Worm (Caenorhabditis elegans) whole organism, early embryonic: ENCODE measurements around the gene cst-1.

Experiments
- B0310.2 ChIP-seq: sonication (generic microtip); optimal IDR thresholded peaks from 2 replicates; lab custom pipeline; 2016; ENCODE audit warnings: mild to moderate bottlenecking, missing genetic modification characterization, missing compliant biosample characterization
- F13C5.2 ChIP-seq: sonication (generic microtip); optimal IDR thresholded peaks from 2 replicates; lab custom pipeline; 2017; ENCODE audit warnings: mild to moderate bottlenecking, missing genetic modification characterization, inconsistent platforms, missing compliant biosample characterization
- aly-1 ChIP-seq: sonication (generic microtip); optimal IDR thresholded peaks from 2 replicates; lab custom pipeline; 2016; ENCODE audit warnings: missing genetic modification characterization, missing compliant biosample characterization
- ama-1 ChIP-seq: fragments of 150-350 bp; optimal IDR thresholded peaks from 2 replicates; lab custom pipeline; 2014
- ceh-13 ChIP-seq: fragments of 200-800 bp; sonication (Bioruptor generic); optimal IDR thresholded peaks from 2 replicates; lab custom pipeline; 2018; ENCODE audit warnings: mild to moderate bottlenecking, missing genetic modification characterization, missing compliant biosample characterization
- ceh-36 ChIP-seq: sonication (generic microtip); optimal IDR thresholded peaks from 2 replicates; lab custom pipeline; 2016; ENCODE audit warnings: missing genetic modification characterization, inconsistent platforms, missing compliant biosample characterization
- ets-7 ChIP-seq: sonication (generic microtip); optimal IDR thresholded peaks from 2 replicates; lab custom pipeline; 2016; ENCODE audit warnings: missing genotype, missing genetic modification characterization, missing compliant biosample characterization
- flt-1 ChIP-seq: fragments of 200-800 bp; sonication (Bioruptor generic); IDR thresholded peaks from 2 replicates; pipeline ENCODE4 v1.3.6; 2022; ENCODE audit warnings: missing genetic modification characterization, missing compliant biosample characterization
- hmbx-1 ChIP-seq: sonication (generic microtip); optimal IDR thresholded peaks from 2 replicates; lab custom pipeline; 2016; ENCODE audit warnings: mild to moderate bottlenecking, missing genetic modification characterization, missing compliant biosample characterization
- hmg-4 ChIP-seq: fragments of 200-800 bp; sonication (Bioruptor generic); optimal IDR thresholded peaks from 2 replicates; lab custom pipeline; 2018; ENCODE audit warnings: mild to moderate bottlenecking, missing genetic modification characterization, missing compliant biosample characterization
- hnd-1 ChIP-seq: sonication (generic microtip); optimal IDR thresholded peaks from 2 replicates; lab custom pipeline; 2016; ENCODE audit warnings: missing genetic modification characterization, missing compliant biosample characterization
- pes-1 ChIP-seq: fragments of 200-800 bp; sonication (Bioruptor generic); IDR thresholded peaks from 2 replicates; pipeline ENCODE4 v1.3.6; 2022; ENCODE audit warnings: missing genetic modification reagents, missing genetic modification characterization, missing compliant biosample characterization
- scrt-1 ChIP-seq: fragments of 200-800 bp; sonication (Bioruptor generic); IDR thresholded peaks from 2 replicates; pipeline ENCODE4 v1.3.6; 2022; ENCODE audit warnings: missing genetic modification characterization, missing compliant biosample characterization
- sea-1 ChIP-seq: fragments of 200-800 bp; sonication (Bioruptor generic); conservative IDR thresholded peaks from 2 replicates; pipeline ENCODE4 v1.3.6; 2022; ENCODE audit warnings: missing genetic modification characterization, missing compliant biosample characterization
- tbx-11 ChIP-seq: fragments of 200-800 bp; sonication (Bioruptor generic); IDR thresholded peaks from 2 replicates; pipeline ENCODE4 v1.3.6; 2022; ENCODE audit warnings: missing genetic modification characterization, missing compliant biosample characterization
- tbx-37 ChIP-seq: fragments of 200-800 bp; sonication (Bioruptor generic); conservative IDR thresholded peaks from 2 replicates; pipeline ENCODE4 v1.3.6; 2022; ENCODE audit warnings: missing genetic modification reagents, missing genetic modification characterization, missing compliant biosample characterization
- tra-4 ChIP-seq: sonication (generic microtip); optimal IDR thresholded peaks from 2 replicates; lab custom pipeline; 2017; ENCODE audit warnings: missing genetic modification characterization, missing compliant biosample characterization

The cst-1 gene

DNA sequence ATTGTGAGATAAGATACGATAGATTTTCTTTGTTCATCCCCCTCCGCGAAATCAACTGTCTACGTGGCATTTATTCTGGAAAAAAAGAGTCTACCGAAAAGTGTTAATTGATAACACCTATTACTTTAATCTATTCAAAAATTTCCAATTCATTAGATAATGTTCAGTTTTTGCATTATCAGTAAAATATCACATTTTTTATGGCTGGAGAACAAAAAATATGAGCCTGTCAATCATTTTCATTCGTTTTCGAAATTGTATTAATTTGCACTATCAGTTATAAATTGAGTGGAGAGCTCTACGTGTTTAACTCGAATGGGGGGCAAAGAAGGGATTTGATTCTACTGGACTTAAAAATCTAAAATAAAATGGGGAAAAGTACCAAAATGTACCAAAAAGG, 19.6 kb downstream of the cst-1 start:
- no peak for TF ChIP-seq tra-4 (tag; lab: Kevin White, UChicago)
- TF ChIP-seq scrt-1 (GFP tag; lab: Robert Waterston, UW): no peak
- TF ChIP-seq sea-1 (GFP tag; lab: Robert Waterston, UW): no peak
- TF ChIP-seq hmbx-1 (tag; lab: Kevin White, UChicago): no peak
- TF ChIP-seq pes-1 (GFP tag; lab: Robert Waterston, UW): no peak
- TF ChIP-seq aly-1: no peak
- no peak for TF ChIP-seq B0310.2 (tag; lab: Kevin White, UChicago)
- TF ChIP-seq ets-7 (tag; lab: Kevin White, UChicago): no peak
- TF ChIP-seq hmg-4 (GFP tag; lab: Kevin White, UChicago): no peak
- TF ChIP-seq ceh-13 (GFP tag; lab: Kevin White, UChicago): no peak
- TF ChIP-seq tbx-37 (GFP tag; lab: Robert Waterston, UW): no peak
- TF ChIP-seq F13C5.2 (tag; lab: Kevin White, UChicago): no peak
- no peak for TF ChIP-seq ceh-36 (tag; lab: Kevin White, UChicago)
- no peak for TF ChIP-seq hnd-1 (tag; lab: Kevin White, UChicago)
- TF ChIP-seq ama-1 (lab: Kevin White, UChicago): no peak
- no peak for TF ChIP-seq tbx-11 (GFP tag; lab: Robert Waterston, UW)
- no peak for TF ChIP-seq flt-1

DNA sequence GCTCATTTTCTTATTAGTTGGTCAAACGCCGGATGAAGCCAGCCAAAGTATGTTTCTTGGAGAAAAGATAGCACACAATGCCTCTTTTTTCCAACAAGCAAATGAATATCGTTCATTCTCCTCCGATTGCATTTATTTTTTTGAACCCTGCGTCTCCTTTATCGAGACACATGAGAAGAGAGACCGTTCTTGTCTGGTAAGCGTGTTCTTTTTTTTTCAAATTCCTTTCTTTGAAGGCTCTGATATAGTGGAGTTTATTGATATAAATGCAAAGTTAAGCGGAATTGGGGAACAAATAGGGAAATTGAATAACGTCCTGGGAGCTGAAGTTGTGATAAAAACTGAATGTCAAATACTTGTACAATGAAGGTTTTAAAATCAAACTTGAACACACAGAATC, 23.1 kb downstream of the cst-1 start, which contains the start of gene F14H12.7:
Gene F14H12.7, minus strand, starts transcription at position 101 of the 400 bp plus-strand sequence.
- no peak for TF ChIP-seq tbx-11 (GFP tag; lab: Robert Waterston, UW)

DNA sequence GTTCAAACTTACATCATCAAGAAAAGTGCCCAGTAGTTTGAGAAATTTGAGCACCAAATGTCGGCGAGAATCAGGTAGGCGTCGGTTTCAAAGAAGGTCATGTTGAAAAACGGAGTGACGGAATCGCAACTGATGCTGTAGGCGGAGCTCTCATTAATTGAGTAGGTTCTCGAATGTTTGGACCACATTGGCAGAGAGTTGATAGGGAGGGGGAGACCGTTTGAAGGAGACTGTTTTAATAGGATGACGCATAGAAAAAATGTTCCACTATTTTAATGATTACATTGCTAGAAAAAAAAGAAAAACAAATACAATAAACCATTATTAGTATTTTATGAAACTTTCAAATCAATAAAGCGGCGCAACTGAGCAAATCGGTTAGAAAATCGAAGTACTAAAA, 23.8 kb downstream of the cst-1 start, which contains the start of gene F14H12.17:
Gene F14H12.17, minus strand, starts transcription at position 101 of the 400 bp plus-strand sequence.
- TF ChIP-seq pes-1 (GFP tag; lab: Robert Waterston, UW): no peak
- TF ChIP-seq sea-1 (GFP tag; lab: Robert Waterston, UW): no peak
- no peak for TF ChIP-seq ama-1 (lab: Kevin White, UChicago)
- TF ChIP-seq tra-4 (tag; lab: Kevin White, UChicago): no peak
- no peak for TF ChIP-seq hmg-4 (GFP tag; lab: Kevin White, UChicago)
- TF ChIP-seq B0310.2 (tag; lab: Kevin White, UChicago): no peak
- TF ChIP-seq ceh-13 (GFP tag; lab: Kevin White, UChicago): no peak
- no peak for TF ChIP-seq ets-7 (tag; lab: Kevin White, UChicago)
- TF ChIP-seq F13C5.2 (tag; lab: Kevin White, UChicago): no peak
- TF ChIP-seq flt-1: no peak
- TF ChIP-seq tbx-37 (GFP tag; lab: Robert Waterston, UW): no peak

DNA sequence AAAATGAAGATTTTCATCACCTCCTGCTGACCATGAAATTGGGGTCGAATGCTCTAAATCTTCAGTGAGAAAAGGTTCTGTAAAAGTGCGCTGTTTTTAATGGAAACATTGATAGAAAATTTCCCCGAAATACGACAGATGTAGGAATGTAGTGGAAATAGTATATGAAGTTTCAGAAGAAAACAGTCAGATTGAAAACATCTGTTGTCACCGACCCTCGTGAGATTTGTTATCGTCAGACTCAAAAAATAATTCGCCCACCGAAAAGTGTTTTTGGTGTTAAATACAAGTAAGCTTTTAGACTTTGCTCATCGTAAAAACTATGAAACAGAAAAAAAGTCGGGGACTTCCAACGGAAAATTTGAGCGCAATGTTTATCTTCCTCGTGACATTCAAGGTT, 25.4 kb downstream of the cst-1 start, which contains the start of gene F14H12.8:
Gene F14H12.8, minus strand, starts transcription at position 101 of the 400 bp plus-strand sequence.
- TF ChIP-seq pes-1 (GFP tag; lab: Robert Waterston, UW) (no peak), F13C5.2 (tag; lab: Kevin White, UChicago) (no peak), hnd-1 (tag; lab: Kevin White, UChicago) (no peak), ceh-36 (tag; lab: Kevin White, UChicago) (no peak), tbx-11 (GFP tag; lab: Robert Waterston, UW) (no peak), B0310.2 (tag; lab: Kevin White, UChicago) (no peak), tra-4 (tag; lab: Kevin White, UChicago) (no peak), hmg-4 (GFP tag; lab: Kevin White, UChicago) (no peak), tbx-37 (GFP tag; lab: Robert Waterston, UW) (no peak), flt-1 (no peak), hmbx-1 (tag; lab: Kevin White, UChicago) (no peak), sea-1 (GFP tag; lab: Robert Waterston, UW) (no peak), ama-1 (lab: Kevin White, UChicago) (no peak), ceh-13 (GFP tag; lab: Kevin White, UChicago) (no peak), ets-7 (tag; lab: Kevin White, UChicago) (no peak), scrt-1 (GFP tag; lab: Robert Waterston, UW) (no peak), aly-1 (no peak)

DNA sequence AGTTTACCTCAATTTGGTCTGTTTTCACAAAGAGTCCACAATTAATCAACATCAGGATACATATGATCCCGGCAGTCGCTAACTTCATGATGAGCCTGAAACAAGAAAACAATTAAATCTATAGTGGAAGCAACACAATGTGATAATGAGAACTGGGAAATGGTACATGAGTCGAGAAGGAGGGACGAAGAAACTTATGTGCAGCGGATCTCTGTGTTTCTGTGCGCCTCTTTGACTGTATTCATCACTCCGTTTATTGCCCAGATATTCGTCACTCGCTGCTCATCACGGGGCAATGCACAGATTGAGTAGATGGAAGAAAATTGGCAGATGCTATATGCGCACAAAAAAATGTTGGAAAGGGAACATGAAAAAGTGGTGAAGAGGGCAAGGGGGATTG, 26.8 kb downstream of the cst-1 start, which contains the start of gene R160.3:
Gene R160.3, minus strand, starts transcription at position 101 of the 400 bp plus-strand sequence.
- no peak for TF ChIP-seq hnd-1 (tag; lab: Kevin White, UChicago)
- no peak for TF ChIP-seq sea-1 (GFP tag; lab: Robert Waterston, UW)
- TF ChIP-seq tra-4 (tag; lab: Kevin White, UChicago): no peak
- TF ChIP-seq flt-1: no peak
- no peak for TF ChIP-seq F13C5.2 (tag; lab: Kevin White, UChicago)
- TF ChIP-seq ama-1 (lab: Kevin White, UChicago): no peak
- no peak for TF ChIP-seq aly-1
- no peak for TF ChIP-seq scrt-1 (GFP tag; lab: Robert Waterston, UW)
- no peak for TF ChIP-seq pes-1 (GFP tag; lab: Robert Waterston, UW)
- no peak for TF ChIP-seq tbx-37 (GFP tag; lab: Robert Waterston, UW)
- no peak for TF ChIP-seq tbx-11 (GFP tag; lab: Robert Waterston, UW)
- no peak for TF ChIP-seq hmbx-1 (tag; lab: Kevin White, UChicago)

DNA sequence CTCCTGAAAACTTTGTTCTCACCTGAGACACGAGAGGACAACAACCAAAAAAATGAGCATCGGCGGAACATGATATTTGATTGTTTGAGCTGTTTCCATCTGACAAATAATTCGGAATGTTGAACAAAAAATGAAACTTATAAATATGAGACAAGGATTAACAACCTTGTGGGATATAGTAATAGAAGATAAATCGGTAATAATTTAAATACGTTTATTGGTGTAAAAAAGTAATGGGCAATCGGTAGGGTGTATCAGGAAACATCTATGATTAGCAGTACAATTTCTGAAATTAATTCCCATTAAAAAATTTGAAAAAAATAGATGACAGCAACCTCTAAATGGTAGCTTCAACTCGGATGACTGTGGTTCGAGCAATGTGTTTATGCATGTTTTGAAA, 28.0 kb downstream of the cst-1 start, which contains the start of gene R160.10:
Gene R160.10, minus strand, starts transcription at position 101 of the 400 bp plus-strand sequence.
- no peak for TF ChIP-seq flt-1
- TF ChIP-seq tra-4 (tag; lab: Kevin White, UChicago): no peak
- no peak for TF ChIP-seq sea-1 (GFP tag; lab: Robert Waterston, UW)
- no peak for TF ChIP-seq ceh-13 (GFP tag; lab: Kevin White, UChicago)
- no peak for TF ChIP-seq tbx-37 (GFP tag; lab: Robert Waterston, UW)
- TF ChIP-seq pes-1 (GFP tag; lab: Robert Waterston, UW): no peak
- no peak for TF ChIP-seq ceh-36 (tag; lab: Kevin White, UChicago)
- no peak for TF ChIP-seq ets-7 (tag; lab: Kevin White, UChicago)
- no peak for TF ChIP-seq aly-1
- TF ChIP-seq hmg-4 (GFP tag; lab: Kevin White, UChicago): no peak
- TF ChIP-seq F13C5.2 (tag; lab: Kevin White, UChicago): no peak
- TF ChIP-seq B0310.2 (tag; lab: Kevin White, UChicago): no peak
- no peak for TF ChIP-seq ama-1 (lab: Kevin White, UChicago)
- TF ChIP-seq hmbx-1 (tag; lab: Kevin White, UChicago): no peak
- no peak for TF ChIP-seq tbx-11 (GFP tag; lab: Robert Waterston, UW)
- TF ChIP-seq scrt-1 (GFP tag; lab: Robert Waterston, UW): no peak
